Fruit fly (Drosophila melanogaster) whole organism, adult: ENCODE data around the gene Muc68Ca.

ENCODE experiments used
- CG11617 ChIP-seq: fragments of 200-800 bp; sonication (Bioruptor generic); optimal IDR thresholded peaks from 2 replicates; lab custom pipeline; 2017; ENCODE audit warnings: mild to moderate bottlenecking, missing biosample characterization, missing genetic modification reagents, missing genetic modification characterization
- CG12768 ChIP-seq: fragments of 200-800 bp; sonication (Bioruptor generic); optimal IDR thresholded peaks from 2 replicates; lab custom pipeline; 2017; ENCODE audit warnings: missing biosample characterization, missing genetic modification characterization, mild to moderate bottlenecking, moderate library complexity, missing genetic modification reagents
- CG14711 ChIP-seq: fragments of 200-800 bp; sonication (Bioruptor generic); optimal IDR thresholded peaks from 2 replicates; lab custom pipeline; 2018; ENCODE audit warnings: missing biosample characterization, mild to moderate bottlenecking, missing genetic modification characterization, moderate library complexity
- CG1620 ChIP-seq: fragments of 200-800 bp; sonication (Bioruptor generic); optimal IDR thresholded peaks from 2 replicates; lab custom pipeline; 2016; ENCODE audit warnings: missing biosample characterization, missing genetic modification characterization
- CG33017 ChIP-seq: fragments of 200-800 bp; sonication (Bioruptor generic); optimal IDR thresholded peaks from 2 replicates; lab custom pipeline; 2018; ENCODE audit warnings: missing biosample characterization, mild to moderate bottlenecking, missing genetic modification characterization, moderate library complexity
- CG5204 ChIP-seq: fragments of 200-800 bp; sonication (Bioruptor generic); optimal IDR thresholded peaks from 2 replicates; lab custom pipeline; 2016; ENCODE audit warnings: missing biosample characterization, missing genetic modification characterization
- CG7045 ChIP-seq: fragments of 200-800 bp; sonication (Bioruptor generic); optimal IDR thresholded peaks from 2 replicates; lab custom pipeline; 2017; ENCODE audit warnings: missing biosample characterization, mild to moderate bottlenecking, missing genetic modification characterization
- CG7101 ChIP-seq: fragments of 200-800 bp; sonication (Bioruptor generic); optimal IDR thresholded peaks from 2 replicates; lab custom pipeline; 2018; ENCODE audit warnings: missing biosample characterization, mild to moderate bottlenecking, missing genetic modification characterization, moderate library complexity
- Clk ChIP-seq: fragments of 200-800 bp; sonication (Bioruptor generic); optimal IDR thresholded peaks from 2 replicates; lab custom pipeline; 2017; ENCODE audit warnings: missing biosample characterization, missing genetic modification characterization
- Crg-1 ChIP-seq: fragments of 200-800 bp; sonication (Bioruptor generic); optimal IDR thresholded peaks from 2 replicates; lab custom pipeline; 2016; ENCODE audit warnings: missing biosample characterization, missing genetic modification characterization
- Hr96 ChIP-seq: fragments of 200-800 bp; sonication (Bioruptor generic); optimal IDR thresholded peaks from 2 replicates; lab custom pipeline; 2016; ENCODE audit warnings: missing biosample characterization, missing genetic modification characterization
- Mnt ChIP-seq: fragments of 200-800 bp; sonication (Bioruptor generic); optimal IDR thresholded peaks from 2 replicates; lab custom pipeline; 2016; ENCODE audit warnings: missing biosample characterization, mild to moderate bottlenecking, missing genetic modification characterization
- bab1 ChIP-seq: fragments of 200-800 bp; sonication (Bioruptor generic); optimal IDR thresholded peaks from 3 replicates; lab custom pipeline; 2019; ENCODE audit warnings: missing biosample characterization, mild to moderate bottlenecking, missing genetic modification characterization, moderate library complexity
- cic ChIP-seq: fragments of 200-800 bp; sonication (Bioruptor generic); optimal IDR thresholded peaks from 2 replicates; lab custom pipeline; 2017; ENCODE audit warnings: missing biosample characterization, mild to moderate bottlenecking, missing genetic modification characterization, moderate library complexity
- cnc ChIP-seq, 2 experiments: fragments of >200 bp; optimal IDR thresholded peaks; 2 replicates each; lab custom pipeline; 2017
- kay ChIP-seq: fragments of 200-800 bp; sonication (Bioruptor generic); peaks from one replicate; lab custom pipeline; 2016; ENCODE audit warnings: missing biosample characterization, missing genetic modification characterization, borderline replicate concordance
- ovo ChIP-seq: fragments of 200-800 bp; sonication (Bioruptor generic); optimal IDR thresholded peaks from 2 replicates; lab custom pipeline; 2016; ENCODE audit warnings: missing biosample characterization, missing genetic modification characterization
- pad ChIP-seq: fragments of 200-800 bp; sonication (Bioruptor generic); optimal IDR thresholded peaks from 3 replicates; lab custom pipeline; 2017; ENCODE audit warnings: missing biosample characterization, missing genetic modification characterization, mild to moderate bottlenecking, moderate library complexity, missing genetic modification reagents
- tj ChIP-seq: fragments of 200-800 bp; sonication (Bioruptor generic); optimal IDR thresholded peaks from 3 replicates; lab custom pipeline; 2017; ENCODE audit warnings: missing biosample characterization, mild to moderate bottlenecking, missing genetic modification characterization, moderate library complexity
- toe ChIP-seq: fragments of 200-800 bp; sonication (Bioruptor generic); optimal IDR thresholded peaks from 2 replicates; lab custom pipeline; 2016; ENCODE audit warnings: missing biosample characterization, missing genetic modification characterization

Muc68Ca gene

dm6 chr3L:11623245-11623883, 3.5 kb upstream of the Muc68Ca start:
- TF ChIP-seq Crg-1 (GFP tag; lab: Kevin White, UChicago): no peak
- TF ChIP-seq tj: peak; percentile 39
- TF ChIP-seq Mnt (GFP tag; lab: Kevin White, UChicago): peak; percentile 47
- peak; percentile 27 for TF ChIP-seq pad (GFP tag; lab: Kevin White, UChicago)
- TF ChIP-seq bab1: peak; percentile 75
- TF ChIP-seq CG11617 (GFP tag; lab: Kevin White, UChicago): peak; percentile 64
- TF ChIP-seq ovo (GFP tag; lab: Kevin White, UChicago): no peak
- TF ChIP-seq CG7101: peak; percentile 57
- TF ChIP-seq CG12768 (GFP tag; lab: Kevin White, UChicago): peak; percentile 30
- no peak for TF ChIP-seq CG1620 (GFP tag; lab: Kevin White, UChicago)
- TF ChIP-seq toe: peak; percentile 10
- TF ChIP-seq Hr96: no peak
- TF ChIP-seq kay (GFP tag; lab: Kevin White, UChicago): peak; percentile 96
- peak; percentile 26 for TF ChIP-seq CG14711 (tag; lab: Kevin White, UChicago)
- peak; percentile 73 for TF ChIP-seq cic (GFP tag; lab: Kevin White, UChicago)
- TF ChIP-seq CG33017: peak; percentile 59

dm6 chr3L:11622750-11623149, 2.8 kb upstream of the Muc68Ca start:
- TF ChIP-seq CG5204: no peak
- peak; percentile 84 for TF ChIP-seq kay (GFP tag; lab: Kevin White, UChicago)
- TF ChIP-seq tj: peak; percentile 65

- TF ChIP-seq tj: no peak
- no peak for TF ChIP-seq Crg-1 (GFP tag; lab: Kevin White, UChicago)
- TF ChIP-seq CG7101: no peak
- no peak for TF ChIP-seq kay (GFP tag; lab: Kevin White, UChicago)
- TF ChIP-seq CG1620 (GFP tag; lab: Kevin White, UChicago): no peak
These were observed 10.1 kb downstream of the Muc68Ca start, which contains the start of gene CG42832 for dm6 chr3L:11609835-11610234. Gene CG42832 (plus strand): TSS chr3L:11610135.

dm6 chr3L:11609153-11609809, 10.6 kb downstream of the Muc68Ca start, which contains the start of gene Duba:
Gene Duba (minus strand): TSS chr3L:11609465.
- TF ChIP-seq CG12768 (GFP tag; lab: Kevin White, UChicago) (no peak), cic (GFP tag; lab: Kevin White, UChicago) (no peak), pad (GFP tag; lab: Kevin White, UChicago) (no peak), Mnt (GFP tag; lab: Kevin White, UChicago) (peak; percentile 44), bab1 (no peak), CG5204 (peak; percentile 23), Hr96 (no peak)

dm6 chr3L:11604227-11604626, 15.7 kb downstream of the Muc68Ca start:
- TF ChIP-seq cic (GFP tag; lab: Kevin White, UChicago) (no peak), CG7101 (no peak), pad (GFP tag; lab: Kevin White, UChicago) (no peak), CG33017 (no peak), Crg-1 (GFP tag; lab: Kevin White, UChicago) (no peak), Clk (GFP tag; lab: Kevin White, UChicago) (no peak), bab1 (no peak), cnc (optimal IDR thresholded peaks at IDR 0.05; lab: Kevin White, UChicago) (no peak), CG14711 (tag; lab: Kevin White, UChicago) (no peak), ovo (GFP tag; lab: Kevin White, UChicago) (no peak), Hr96 (no peak), CG12768 (GFP tag; lab: Kevin White, UChicago) (no peak), CG5204 (no peak), CG1620 (GFP tag; lab: Kevin White, UChicago) (no peak), CG11617 (GFP tag; lab: Kevin White, UChicago) (no peak), kay (GFP tag; lab: Kevin White, UChicago) (no peak)

dm6 chr3L:11602040-11602439, 17.9 kb downstream of the Muc68Ca start:
- TF ChIP-seq CG14711 (tag; lab: Kevin White, UChicago) (no peak), Hr96 (no peak), CG7101 (no peak), tj (no peak), CG33017 (no peak), cnc (optimal IDR thresholded peaks at IDR 0.05; lab: Kevin White, UChicago) (no peak), CG7045 (GFP tag; lab: Kevin White, UChicago) (no peak), CG12768 (GFP tag; lab: Kevin White, UChicago) (no peak), toe (no peak), Clk (GFP tag; lab: Kevin White, UChicago) (no peak), pad (GFP tag; lab: Kevin White, UChicago) (no peak), Mnt (GFP tag; lab: Kevin White, UChicago) (no peak), CG1620 (GFP tag; lab: Kevin White, UChicago) (no peak), bab1 (no peak), cic (GFP tag; lab: Kevin White, UChicago) (no peak), Crg-1 (GFP tag; lab: Kevin White, UChicago) (no peak), CG11617 (GFP tag; lab: Kevin White, UChicago) (no peak), ovo (GFP tag; lab: Kevin White, UChicago) (no peak), CG5204 (no peak), kay (GFP tag; lab: Kevin White, UChicago) (no peak)
